Worm (Caenorhabditis elegans): ENCODE measurements around the gene ZK1307.8.
A peak's percentile ranks its signal among the peaks of the same experiment; 100 is the strongest.

Gene ZK1307.8

DNA sequence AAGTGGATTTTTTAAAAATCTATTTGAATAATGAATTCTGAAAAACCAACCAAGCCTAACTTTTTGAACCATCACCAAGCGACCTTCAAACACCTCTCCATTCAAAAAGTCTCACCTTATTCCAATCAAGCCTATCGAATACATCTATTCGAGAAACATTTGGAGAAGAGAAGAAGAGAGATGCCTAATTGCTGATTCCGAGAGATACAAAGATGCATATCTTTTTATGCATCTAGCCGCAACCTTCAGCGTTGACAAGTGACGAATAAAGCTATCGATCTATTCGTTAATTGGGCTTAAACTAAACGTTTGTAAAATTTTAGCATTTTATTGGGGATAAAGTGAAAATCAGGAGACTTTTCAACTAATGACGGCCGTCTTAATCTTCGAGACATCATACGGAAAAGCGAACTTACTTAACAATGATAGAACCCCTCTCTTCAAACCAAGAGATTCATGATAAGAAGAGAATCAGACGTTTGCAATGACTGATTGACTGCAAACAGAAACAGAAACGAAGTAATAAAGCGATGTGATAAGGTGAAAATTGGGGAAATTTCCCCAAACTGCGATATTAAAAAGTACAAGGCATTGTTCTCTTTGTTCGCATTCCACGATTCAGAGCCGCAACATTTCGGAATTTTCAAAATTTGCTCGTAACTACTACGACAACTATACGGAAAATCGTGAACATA lies 20.7 kb downstream of the ZK1307.8 start (continued):
- TF ChIP-seq snu-23 (GFP tag; optimal IDR thresholded peaks at IDR 0.05) = no peak
- TF ChIP-seq unc-98 (GFP tag; IDR thresholded peaks at IDR 0.05) = no peak
- TF ChIP-seq alr-1 (tag; optimal IDR thresholded peaks at IDR 0.05; ENCODE audit: borderline replicate concordance) = no peak
- TF ChIP-seq fos-1 (tag; optimal IDR thresholded peaks at IDR 0.05) = no peak
- TF ChIP-seq nhr-85 (tag) = peak; percentile 83

DNA sequence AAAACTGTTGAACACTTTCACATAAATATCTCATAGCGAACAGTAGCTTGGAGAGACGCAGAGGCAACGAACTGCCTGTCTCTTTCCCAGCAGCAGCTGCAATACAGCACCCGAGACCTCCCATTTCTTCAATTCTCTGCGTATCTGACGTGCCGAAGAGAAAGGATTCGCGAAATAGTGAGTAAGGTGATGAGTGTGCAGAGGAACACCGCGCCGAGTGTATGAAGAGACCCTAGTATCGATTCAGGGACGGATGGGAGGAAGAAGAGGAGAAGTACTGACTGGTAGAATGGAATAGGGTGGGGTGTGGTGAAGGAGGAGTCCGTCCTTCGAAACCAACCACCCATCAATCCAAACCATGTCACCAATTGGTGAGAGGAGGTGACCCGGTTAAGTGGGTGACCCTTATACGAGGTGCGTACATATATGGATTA lies 21.7 kb downstream of the ZK1307.8 start:
- TF ChIP-seq lin-39 (tag; optimal IDR thresholded peaks at IDR 0.05) = no peak
- TF ChIP-seq F16B12.6 (tag; optimal IDR thresholded peaks at IDR 0.05) = peak; percentile 19
- peak; percentile 70 for TF ChIP-seq swsn-7 (tag; optimal IDR thresholded peaks at IDR 0.05)
- peak in 1 of 2 experiments; percentile 73 for TF ChIP-seq ztf-11 (tag; optimal IDR thresholded peaks at IDR 0.05)
- peak; percentile 64 for TF ChIP-seq jun-1 (tag; optimal IDR thresholded peaks at IDR 0.05)
- TF ChIP-seq aha-1 (tag; optimal IDR thresholded peaks at IDR 0.05) = no peak
- no peak for TF ChIP-seq hpl-2 (GFP tag; optimal IDR thresholded peaks at IDR 0.05)
- TF ChIP-seq nhr-28 (tag; optimal IDR thresholded peaks at IDR 0.05) = no peak
- no peak for TF ChIP-seq efl-3 (GFP tag; optimal IDR thresholded peaks at IDR 0.05)
- no peak for TF ChIP-seq C04F5.9 (tag; optimal IDR thresholded peaks at IDR 0.05)
- peak; percentile 55 for TF ChIP-seq xbp-1 (tag; optimal IDR thresholded peaks at IDR 0.05)
- peak; percentile 63 for TF ChIP-seq tbx-2 (tag; optimal IDR thresholded peaks at IDR 0.05)
- no peak for TF ChIP-seq tlp-1 (tag; optimal IDR thresholded peaks at IDR 0.05)
- TF ChIP-seq ama-1 (optimal IDR thresholded peaks at IDR 0.05) = peak; percentile 82
- peak; percentile 78 for TF ChIP-seq snu-23 (GFP tag; optimal IDR thresholded peaks at IDR 0.05)
- peak; percentile 41 for TF ChIP-seq irx-1 (tag; optimal IDR thresholded peaks at IDR 0.05)
- TF ChIP-seq fkh-10 (GFP tag; optimal IDR thresholded peaks at IDR 0.05) = no peak
- TF ChIP-seq vab-15 (tag; optimal IDR thresholded peaks at IDR 0.05) = peak; percentile 65
- TF ChIP-seq ceh-82 (tag; optimal IDR thresholded peaks at IDR 0.05) = peak; percentile 37 to 74 (median 44)
- no peak for TF ChIP-seq sox-4 (tag; optimal IDR thresholded peaks at IDR 0.05)
- peak; percentile 24 for TF ChIP-seq pag-3 (tag; optimal IDR thresholded peaks at IDR 0.05; ENCODE audit: borderline replicate concordance, insufficient read depth)
- TF ChIP-seq zip-4 (GFP tag; optimal IDR thresholded peaks at IDR 0.05) = no peak
- TF ChIP-seq lsy-2 (tag; optimal IDR thresholded peaks at IDR 0.05) = peak; percentile 70 to 82
- TF ChIP-seq C34B4.2 (tag; optimal IDR thresholded peaks at IDR 0.05) = no peak
- no peak for TF ChIP-seq unc-130 (tag; optimal IDR thresholded peaks at IDR 0.05)
- TF ChIP-seq fos-1 (tag; optimal IDR thresholded peaks at IDR 0.05) = peak; percentile 53
- TF ChIP-seq nhr-71 (tag; optimal IDR thresholded peaks at IDR 0.05) = peak; percentile 83
- TF ChIP-seq pqm-1 (tag; optimal IDR thresholded peaks at IDR 0.05) = no peak
- peak; percentile 90 for TF ChIP-seq nhr-85 (tag)
- TF ChIP-seq mep-1 (tag; optimal IDR thresholded peaks at IDR 0.05) = peak; percentile 90
- TF ChIP-seq Y116A8C.19 (tag; optimal IDR thresholded peaks at IDR 0.05; ENCODE audit: borderline replicate concordance) = no peak
- peak in 1 of 2 experiments; percentile 75 for TF ChIP-seq mdl-1 (tag; optimal IDR thresholded peaks at IDR 0.05)
- no peak for TF ChIP-seq aly-2 (tag; optimal IDR thresholded peaks at IDR 0.05)
- TF ChIP-seq hlh-17 (GFP tag; optimal IDR thresholded peaks at IDR 0.05; ENCODE audit: borderline replicate concordance) = no peak
- TF ChIP-seq fkh-4 (tag; optimal IDR thresholded peaks at IDR 0.05; ENCODE audit: borderline replicate concordance) = no peak
- TF ChIP-seq ets-5 (GFP tag; IDR thresholded peaks at IDR 0.05) = no peak
- TF ChIP-seq ztf-4 (tag; optimal IDR thresholded peaks at IDR 0.05) = peak; percentile 68
- TF ChIP-seq nhr-77 (tag; optimal IDR thresholded peaks at IDR 0.05) = peak; percentile 59
- TF ChIP-seq unc-86 (tag; optimal IDR thresholded peaks at IDR 0.05) = peak; percentile 52
- TF ChIP-seq hlh-4 (tag; optimal IDR thresholded peaks at IDR 0.05) = no peak
- no peak for TF ChIP-seq alr-1 (tag; optimal IDR thresholded peaks at IDR 0.05; ENCODE audit: borderline replicate concordance)
- TF ChIP-seq mef-2 (tag; optimal IDR thresholded peaks at IDR 0.05) = no peak
- peak; percentile 6; the same call in 1 of the 2 replicates for TF ChIP-seq isw-1 (GFP tag; IDR thresholded peaks at IDR 0.05)
- peak; percentile 11 for TF ChIP-seq elt-2 (tag; optimal IDR thresholded peaks at IDR 0.05)
- TF ChIP-seq ceh-8 (GFP tag; optimal IDR thresholded peaks at IDR 0.05) = no peak
- no peak for TF ChIP-seq ceh-90 (tag; optimal IDR thresholded peaks at IDR 0.05)
- TF ChIP-seq unc-30 (tag; optimal IDR thresholded peaks at IDR 0.05) = no peak
- TF ChIP-seq unc-62 (GFP tag; optimal IDR thresholded peaks at IDR 0.05) = no peak
- TF ChIP-seq unc-98 (GFP tag; IDR thresholded peaks at IDR 0.05) = no peak

Measured in whole organism, L1 larva.